Worm (Caenorhabditis elegans) whole organism, L2 larva: Measurements from ENCODE around the gene T13C5.7.

ENCODE experiments used
- F13H6.1 ChIP-seq: sonication (generic microtip); optimal IDR thresholded peaks from 2 replicates; lab custom pipeline; 2016; ENCODE audit warnings: missing genetic modification characterization, missing compliant biosample characterization
- alr-1 ChIP-seq: fragments of 150-350 bp; optimal IDR thresholded peaks from 2 replicates; lab custom pipeline; 2014; ENCODE audit warnings: missing biosample characterization, missing genetic modification characterization
- aly-2 ChIP-seq: fragments of 150-350 bp; optimal IDR thresholded peaks from 2 replicates; lab custom pipeline; 2014; ENCODE audit warnings: missing biosample characterization, missing genetic modification characterization
- ceh-82 ChIP-seq: fragments of 150-350 bp; optimal IDR thresholded peaks from 2 replicates; lab custom pipeline; 2014; ENCODE audit warnings: missing biosample characterization, missing genetic modification characterization
- dmd-4 ChIP-seq: sonication (generic microtip); optimal IDR thresholded peaks from 2 replicates; lab custom pipeline; 2017; ENCODE audit warnings: missing biosample characterization, missing genetic modification characterization
- elt-1 ChIP-seq: fragments of 150-350 bp; optimal IDR thresholded peaks from 2 replicates; lab custom pipeline; 2014; ENCODE audit warnings: missing biosample characterization, missing genetic modification characterization
- nhr-25 ChIP-seq: fragments of 150-350 bp; sonication (generic microtip); optimal IDR thresholded peaks from 3 replicates; lab custom pipeline; 2014; ENCODE audit warnings: missing biosample characterization, missing genetic modification characterization
- sem-4 ChIP-seq: fragments of 150-350 bp; optimal IDR thresholded peaks from 2 replicates; lab custom pipeline; 2014; ENCODE audit warnings: missing biosample characterization, missing genetic modification reagents, missing genetic modification characterization
- unc-62 ChIP-seq: fragments of 150-350 bp; optimal IDR thresholded peaks from 2 replicates; lab custom pipeline; 2014; ENCODE audit warnings: missing biosample characterization, missing genetic modification reagents, missing genetic modification characterization
- zag-1 ChIP-seq: fragments of 150-350 bp; optimal IDR thresholded peaks from 2 replicates; lab custom pipeline; 2014; ENCODE audit warnings: missing biosample characterization, missing genetic modification characterization
- ztf-1 ChIP-seq: fragments of 200-800 bp; sonication (Bioruptor generic); conservative IDR thresholded peaks from 2 replicates; pipeline ENCODE4 v1.3.6; 2022; ENCODE audit warnings: missing genetic modification characterization, missing compliant biosample characterization
- ztf-11 ChIP-seq: sonication (generic microtip); optimal IDR thresholded peaks from 2 replicates; lab custom pipeline; 2017; ENCODE audit warnings: missing biosample characterization, missing genetic modification characterization

DNA sequence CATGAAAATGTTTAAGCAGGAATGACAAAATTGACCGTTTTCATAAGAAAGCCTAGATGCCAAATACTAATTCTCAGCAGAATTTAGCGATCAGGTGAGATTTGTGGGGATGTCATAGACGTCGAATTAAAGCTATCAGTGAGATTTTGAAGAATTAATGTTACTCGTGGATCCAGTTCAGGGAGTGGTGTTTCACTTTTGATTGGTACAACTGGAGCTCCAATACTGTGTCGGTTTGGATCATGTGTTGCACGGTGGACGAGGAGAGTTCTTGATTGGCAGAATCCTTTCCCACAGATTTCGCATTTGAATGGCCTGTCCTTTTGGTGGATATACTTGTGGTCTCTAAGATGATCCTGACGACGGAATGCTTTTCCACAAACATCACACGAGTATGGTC, 20.8 kb upstream of the T13C5.7 start:
- no peak for TF ChIP-seq ztf-1 (GFP tag; lab: Robert Waterston, UW)
- no peak for TF ChIP-seq sem-4 (tag; lab: Kevin White, UChicago)
- no peak for TF ChIP-seq aly-2 (tag; lab: Kevin White, UChicago)
- no peak for TF ChIP-seq dmd-4 (tag; lab: Kevin White, UChicago)
- TF ChIP-seq F13H6.1 (tag; lab: Kevin White, UChicago), result no peak
- TF ChIP-seq nhr-25 (tag; lab: Kevin White, UChicago), result no peak
- TF ChIP-seq zag-1, result no peak
- no peak for TF ChIP-seq alr-1 (tag; lab: Kevin White, UChicago)
- no peak for TF ChIP-seq ceh-82 (tag; lab: Kevin White, UChicago)
- no peak for TF ChIP-seq ztf-11 (tag; lab: Kevin White, UChicago)
- no peak for TF ChIP-seq unc-62 (GFP tag; lab: Kevin White, UChicago)
- no peak for TF ChIP-seq elt-1 (tag; lab: Kevin White, UChicago)
